Worm (Caenorhabditis elegans): Measurements from ENCODE around the gene col-105.
"Not testable (repeated sequence)": the region's sequence is repeated elsewhere in the genome, so short reads cannot be mapped to it uniquely, and the experiment has no call there.

Gene col-105

DNA sequence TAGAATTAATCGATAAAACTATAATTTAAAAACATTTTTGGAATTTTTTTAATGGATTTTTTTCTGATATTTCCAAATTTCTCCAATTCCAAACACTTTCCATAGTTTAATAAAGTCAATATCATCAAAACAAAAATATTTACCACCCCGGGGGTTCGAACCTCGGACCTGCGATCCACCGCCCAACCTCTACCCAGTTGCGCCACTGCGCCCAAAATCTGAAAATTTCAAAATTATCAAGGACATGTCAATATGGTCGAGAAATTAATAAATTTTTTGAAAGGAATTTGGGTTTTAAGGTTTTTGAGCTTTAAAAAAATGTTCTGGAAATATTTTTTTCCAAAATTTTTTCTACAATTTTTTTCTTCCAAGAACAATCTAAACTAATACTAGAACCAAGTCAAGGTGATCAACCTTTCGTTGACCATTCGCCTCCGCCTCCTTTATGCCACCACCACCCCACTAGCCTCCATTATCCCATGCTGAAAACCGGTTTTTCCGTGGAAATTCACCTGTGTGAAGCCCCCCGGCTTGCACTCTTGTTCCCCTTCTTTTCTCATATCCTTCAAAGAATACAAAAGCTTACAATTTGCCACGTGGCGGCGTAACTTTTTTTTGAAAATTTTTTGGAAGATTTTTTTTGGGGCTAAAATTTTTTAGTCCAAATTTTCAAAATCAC lies 22.7 kb upstream of the col-105 start:
- no peak for TF ChIP-seq unc-62 (GFP tag; optimal IDR thresholded peaks at IDR 0.05)

DNA sequence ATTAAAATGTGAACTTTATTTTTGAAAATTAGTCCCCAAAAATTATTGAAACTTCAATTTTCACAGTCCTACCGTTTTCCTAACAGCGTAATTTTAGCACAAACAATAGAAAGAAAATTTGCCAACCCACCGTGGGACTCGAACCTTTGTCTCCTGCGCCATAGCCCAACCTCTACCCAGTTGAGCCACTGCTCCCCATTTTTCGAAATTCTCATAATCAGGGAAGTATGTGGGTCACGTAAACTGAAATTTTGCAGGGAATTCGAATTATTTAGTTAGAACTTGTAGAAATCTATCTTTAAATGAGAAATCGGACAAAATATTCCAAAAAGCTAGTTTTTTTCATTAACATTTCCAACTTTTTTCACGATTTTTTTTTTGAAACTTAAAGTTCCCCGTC lies 21.3 kb upstream of the col-105 start:
- TF ChIP-seq unc-62 (GFP tag; optimal IDR thresholded peaks at IDR 0.05) = no peak

DNA sequence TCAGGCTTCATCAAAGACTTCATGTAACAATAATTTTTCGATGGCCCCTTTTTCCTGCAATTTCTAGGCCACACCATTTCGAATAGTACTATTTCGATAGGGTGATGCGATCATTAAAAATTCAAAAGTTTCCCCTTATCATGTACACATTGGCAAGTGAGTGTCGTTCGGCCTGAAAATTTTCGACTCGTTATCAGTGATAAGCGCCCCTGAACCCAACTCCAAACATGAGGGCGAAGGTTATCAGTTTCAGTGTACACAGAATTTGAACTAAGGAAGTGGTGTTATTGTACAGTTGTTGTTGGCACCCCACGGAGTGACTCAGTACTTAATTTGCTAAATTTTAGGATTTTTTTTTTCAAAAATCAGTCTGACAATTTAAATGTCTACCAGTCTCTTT lies 19.9 kb upstream of the col-105 start:
- TF ChIP-seq unc-62 (GFP tag; optimal IDR thresholded peaks at IDR 0.05) = no peak

DNA sequence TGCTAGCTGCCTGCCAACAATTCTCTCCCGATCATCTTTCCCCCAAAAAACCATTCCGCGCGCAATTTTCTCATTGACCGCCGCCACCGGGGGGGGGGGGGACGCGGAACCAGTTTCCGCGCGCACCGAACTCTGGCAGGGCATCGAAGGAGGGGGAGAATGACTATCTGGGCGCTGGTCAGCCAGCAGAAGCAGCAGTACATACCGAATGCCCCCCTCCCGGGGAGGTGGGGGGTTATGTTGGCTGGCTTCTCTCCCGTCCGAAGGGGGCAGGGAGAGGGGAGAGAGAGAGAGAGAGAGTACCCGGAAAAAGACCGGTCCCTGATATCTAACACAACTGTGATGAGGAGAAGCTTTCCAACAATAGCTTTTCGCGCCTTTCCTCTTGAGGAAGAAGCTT lies 18.7 kb upstream of the col-105 start:
- no peak for TF ChIP-seq unc-62 (GFP tag; optimal IDR thresholded peaks at IDR 0.05)

DNA sequence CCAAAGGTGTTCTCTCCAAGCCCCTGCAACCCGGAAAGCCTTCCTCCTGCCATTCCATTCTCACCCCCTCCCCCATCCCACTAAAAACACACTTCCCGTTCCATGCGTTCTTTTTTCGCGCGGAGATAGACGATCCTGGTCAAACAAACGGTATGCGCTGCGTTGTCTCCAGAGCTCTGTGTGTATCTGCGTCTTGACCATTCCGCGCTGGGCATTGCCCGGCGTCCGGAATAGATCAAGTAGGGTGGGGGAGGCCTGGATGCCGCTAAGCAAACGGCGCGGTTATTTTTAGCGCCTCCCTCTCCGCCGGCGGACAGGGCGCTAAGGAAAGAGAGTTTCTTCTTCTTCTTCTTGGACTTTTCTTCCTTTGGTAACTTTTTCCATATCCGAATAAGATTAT lies 16.3 kb upstream of the col-105 start:
- TF ChIP-seq unc-62 (GFP tag; optimal IDR thresholded peaks at IDR 0.05) = no peak

DNA sequence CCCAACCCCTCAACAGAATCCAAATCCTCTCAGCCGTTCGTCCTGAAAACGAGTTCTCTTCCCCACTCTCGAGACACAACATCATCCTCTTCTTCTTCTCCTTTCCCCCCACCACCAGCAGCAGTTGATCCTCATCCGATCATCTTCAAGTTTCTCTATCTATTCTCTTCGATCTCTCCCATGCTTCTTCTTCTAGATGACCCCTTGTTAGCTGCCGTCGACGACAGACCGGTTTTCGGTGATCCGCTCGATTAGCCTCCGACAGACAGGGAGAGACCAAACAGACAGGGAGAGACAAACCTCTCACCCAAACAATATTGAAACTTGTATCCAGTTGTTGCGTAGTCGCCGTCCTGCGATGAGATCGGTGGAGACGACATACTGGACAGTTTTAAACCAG lies 12.3 kb upstream of the col-105 start:
- TF ChIP-seq unc-62 (GFP tag; optimal IDR thresholded peaks at IDR 0.05) = no peak

DNA sequence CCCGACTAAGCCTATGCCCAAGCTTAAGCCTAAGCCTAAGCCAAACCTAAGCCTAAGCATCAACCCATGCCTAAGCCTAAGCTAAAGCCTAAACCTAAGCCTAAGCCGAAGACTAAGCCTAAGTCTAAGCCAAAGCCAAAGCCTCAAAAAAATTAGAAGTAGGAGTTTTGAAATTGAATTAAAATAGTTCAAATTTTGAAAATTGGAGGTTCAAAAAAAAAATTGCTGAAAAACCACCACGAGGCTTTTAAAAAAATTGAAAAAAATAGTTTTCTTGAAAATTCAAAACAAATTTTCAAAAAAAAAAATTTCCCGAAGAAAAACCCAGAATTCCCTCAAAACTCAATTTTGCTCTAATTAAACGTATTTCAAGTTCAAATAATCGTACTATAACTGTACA lies 8.0 kb upstream of the col-105 start:
- no peak for TF ChIP-seq unc-62 (GFP tag; optimal IDR thresholded peaks at IDR 0.05)

DNA sequence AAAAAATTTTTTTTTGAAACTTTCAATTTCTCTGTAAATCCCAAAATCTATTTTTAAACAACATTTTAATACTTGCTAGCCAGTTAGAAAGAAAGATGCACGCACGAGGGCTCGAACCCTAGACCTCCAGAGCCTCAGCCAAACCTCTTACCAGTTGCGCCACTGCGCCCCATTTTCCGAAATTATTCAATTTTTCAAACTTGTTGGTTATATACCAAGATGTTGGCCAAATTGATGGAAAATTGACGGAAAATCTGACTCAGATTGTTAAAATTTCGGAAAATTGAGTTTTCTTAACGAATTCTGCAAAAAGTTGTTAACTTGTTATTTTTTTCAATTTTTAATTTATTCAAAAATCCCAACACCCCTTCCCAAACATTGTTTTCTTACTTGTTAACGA lies 6.7 kb upstream of the col-105 start:
- TF ChIP-seq unc-62 (GFP tag; optimal IDR thresholded peaks at IDR 0.05) = no peak

DNA sequence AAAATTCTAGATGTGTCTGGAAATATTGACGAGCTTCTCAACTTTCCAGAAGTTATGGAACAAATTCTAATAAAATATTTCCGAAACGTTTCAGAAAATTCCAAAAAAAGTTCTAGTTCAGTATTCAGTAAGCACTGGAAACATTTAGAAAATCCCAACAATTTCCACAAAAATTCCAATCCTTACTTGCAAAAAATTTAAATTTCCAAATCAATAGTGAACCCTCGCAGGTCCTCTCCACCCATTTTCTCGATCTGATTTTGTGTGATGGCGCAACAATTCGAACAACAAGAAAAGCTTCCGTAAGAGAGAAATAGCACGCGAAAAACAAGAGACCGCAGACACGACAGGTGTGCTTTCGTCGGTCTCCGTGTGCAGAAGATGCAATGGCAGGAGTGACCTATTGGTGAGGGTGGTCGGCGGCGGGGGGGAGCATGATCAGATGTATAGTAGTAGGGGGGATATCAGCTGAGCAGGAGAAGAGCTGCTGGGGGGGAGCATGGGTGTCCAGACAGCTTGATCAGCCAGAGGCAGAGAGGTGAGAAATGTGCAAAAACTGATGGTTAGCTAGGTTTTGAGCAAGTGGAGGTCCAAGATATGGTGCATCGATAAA lies 2.7 kb upstream of the col-105 start:
- TF ChIP-seq unc-62 (GFP tag; optimal IDR thresholded peaks at IDR 0.05) = no peak

DNA sequence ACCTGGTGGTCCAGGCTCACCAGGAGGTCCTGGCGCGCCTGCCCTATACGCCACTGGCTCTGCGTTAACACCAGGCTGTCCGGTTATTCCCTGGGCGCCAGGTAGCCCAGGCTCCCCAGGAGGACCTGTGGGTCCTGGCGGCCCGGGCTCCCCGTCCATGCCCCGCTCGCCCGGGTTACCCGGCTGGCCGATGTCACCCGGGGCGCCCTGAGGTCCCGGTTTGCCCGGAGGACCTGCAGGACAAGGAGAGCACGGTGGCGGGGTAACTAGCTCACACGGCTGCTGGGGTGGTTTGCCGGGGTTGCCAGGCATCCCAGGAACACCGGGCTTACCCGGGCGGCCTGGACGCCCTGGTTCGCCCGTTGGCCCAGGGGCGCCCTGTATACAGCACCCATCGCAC lies 916 bp downstream of the col-105 start:
- no peak for TF ChIP-seq unc-62 (GFP tag; optimal IDR thresholded peaks at IDR 0.05)

DNA sequence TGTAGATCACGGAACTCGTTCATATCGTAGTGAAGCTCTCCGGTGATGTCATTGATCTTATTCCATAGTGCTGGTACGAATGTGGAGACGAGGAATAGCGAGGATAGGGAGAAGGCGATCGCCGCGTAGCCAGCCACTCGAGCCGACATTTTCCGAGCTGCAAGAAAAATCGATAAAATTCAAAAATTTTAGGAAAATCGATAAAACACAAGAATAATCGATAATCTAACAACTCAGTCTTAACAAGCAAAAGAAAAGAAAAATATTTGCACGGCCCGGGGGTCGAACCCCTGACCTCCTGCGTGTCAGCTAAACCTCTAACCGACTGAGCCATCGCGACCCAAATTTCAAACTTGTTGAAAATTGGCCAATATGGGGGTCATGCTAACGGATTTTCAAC lies 3.9 kb downstream of the col-105 start, which contains the start of gene col-104:
TSS of gene col-104 (minus strand) at position 159 of the 400 bp plus-strand sequence.
- TF ChIP-seq unc-62 (GFP tag; optimal IDR thresholded peaks at IDR 0.05) = no peak

DNA sequence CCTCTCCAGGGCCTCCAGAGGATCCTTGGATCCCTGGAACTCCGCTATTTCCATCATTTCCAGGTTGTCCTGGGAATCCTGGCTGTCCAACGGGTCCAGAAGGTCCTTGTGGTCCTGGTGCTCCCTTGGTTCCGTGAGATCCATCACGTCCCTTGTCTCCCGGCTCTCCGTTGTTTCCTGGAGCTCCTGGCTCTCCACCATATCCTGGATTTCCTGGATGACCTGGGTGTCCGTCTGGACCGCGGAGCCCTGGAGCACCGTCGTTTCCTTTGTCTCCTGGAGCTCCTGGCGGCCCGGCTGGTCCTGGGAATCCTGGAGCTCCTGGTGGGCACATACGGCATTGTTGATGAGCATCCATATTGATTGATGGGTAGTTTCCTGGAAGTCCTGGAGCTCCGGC lies 5.2 kb downstream of the col-105 start:
- no peak for TF ChIP-seq unc-62 (GFP tag; optimal IDR thresholded peaks at IDR 0.05)

DNA sequence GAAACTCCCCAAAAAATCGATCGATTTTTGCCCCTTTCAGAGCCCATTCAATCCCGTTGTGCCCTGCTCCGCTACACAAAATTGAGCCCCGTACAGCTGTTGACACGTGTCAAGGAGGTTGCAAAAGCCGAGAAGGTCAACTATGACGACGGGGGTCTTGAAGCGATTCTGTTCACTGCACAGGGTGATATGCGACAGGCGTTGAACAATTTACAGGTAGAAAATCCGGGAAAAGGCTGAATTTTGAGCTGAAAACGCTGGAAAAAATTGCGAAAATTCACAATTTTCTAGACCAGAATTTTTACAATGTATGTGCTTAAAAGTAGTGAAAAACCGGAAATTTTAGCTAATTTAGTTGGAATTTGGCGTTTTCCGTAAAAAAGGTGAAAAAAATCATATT lies 9.7 kb downstream of the col-105 start:
- TF ChIP-seq unc-62 (GFP tag; optimal IDR thresholded peaks at IDR 0.05) = no peak

DNA sequence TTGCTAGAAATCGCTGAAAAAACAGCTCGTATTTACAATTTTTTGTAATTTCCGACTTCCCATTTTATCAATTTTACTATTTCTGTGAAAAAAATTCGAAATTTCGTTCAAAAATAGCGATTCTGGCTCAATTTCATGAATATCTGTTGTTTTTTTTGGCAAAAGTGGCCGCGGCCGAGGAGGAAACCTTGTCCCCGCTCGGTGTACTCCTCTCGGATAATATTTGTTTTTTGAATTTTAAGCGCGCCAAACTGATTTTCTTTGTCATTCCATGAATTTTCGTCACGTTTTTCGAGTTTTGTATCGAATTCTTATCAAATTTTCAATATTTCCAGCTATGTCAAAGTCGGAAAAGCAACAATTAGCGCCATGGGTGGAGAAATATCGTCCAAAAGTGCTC lies 12.0 kb downstream of the col-105 start, which contains the start of gene rfc-2:
TSS of gene rfc-2 (plus strand) at position 334 of the 400 bp plus-strand sequence.
- no peak for TF ChIP-seq unc-62 (GFP tag; optimal IDR thresholded peaks at IDR 0.05)

DNA sequence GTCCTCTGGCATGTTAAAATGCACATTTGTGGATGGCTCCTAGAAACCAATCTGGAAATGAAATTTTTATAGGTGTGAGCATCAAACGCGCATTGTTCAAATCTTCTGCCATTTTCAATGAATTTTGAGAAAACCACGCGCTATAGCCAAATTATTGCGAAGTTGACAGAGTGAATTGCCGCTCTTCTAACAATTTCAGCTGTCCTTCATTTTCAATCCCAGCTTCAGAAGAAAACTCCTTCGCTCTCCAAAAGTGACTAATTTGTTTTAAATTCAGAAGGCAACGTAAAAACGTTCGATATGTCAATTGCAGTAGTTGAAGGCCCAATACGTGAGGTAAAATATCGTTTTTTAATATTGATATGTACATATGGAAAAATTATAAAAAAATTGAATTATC lies 15.6 kb downstream of the col-105 start, which contains the start of gene F58F6.5:
TSS of gene F58F6.5 (plus strand) at position 301 of the 400 bp plus-strand sequence.
- not testable (repeated sequence) for TF ChIP-seq unc-62 (GFP tag; optimal IDR thresholded peaks at IDR 0.05)

DNA sequence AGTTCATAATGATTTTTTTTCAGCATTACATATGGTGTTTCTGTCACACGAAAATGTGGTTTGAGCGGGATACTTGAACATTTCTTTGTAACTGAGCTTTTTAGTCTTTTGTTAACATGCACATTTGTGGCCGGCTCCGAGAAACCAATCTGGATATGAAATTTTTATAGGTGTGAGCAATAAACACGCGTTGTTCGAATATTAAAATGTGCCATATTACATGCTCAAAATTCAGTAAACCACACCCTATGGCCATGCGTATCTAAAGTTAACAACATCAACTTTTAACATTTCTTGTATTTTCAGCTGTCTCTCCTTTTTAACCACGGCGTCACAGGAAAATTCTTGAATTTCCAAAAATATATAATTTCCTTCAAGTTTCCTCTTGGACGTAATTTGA lies 18.2 kb downstream of the col-105 start, which contains the start of gene F58F6.6:
TSS of gene F58F6.6 (plus strand) at position 301 of the 400 bp plus-strand sequence.
- TF ChIP-seq unc-62 (GFP tag; optimal IDR thresholded peaks at IDR 0.05) = not testable (repeated sequence)

DNA sequence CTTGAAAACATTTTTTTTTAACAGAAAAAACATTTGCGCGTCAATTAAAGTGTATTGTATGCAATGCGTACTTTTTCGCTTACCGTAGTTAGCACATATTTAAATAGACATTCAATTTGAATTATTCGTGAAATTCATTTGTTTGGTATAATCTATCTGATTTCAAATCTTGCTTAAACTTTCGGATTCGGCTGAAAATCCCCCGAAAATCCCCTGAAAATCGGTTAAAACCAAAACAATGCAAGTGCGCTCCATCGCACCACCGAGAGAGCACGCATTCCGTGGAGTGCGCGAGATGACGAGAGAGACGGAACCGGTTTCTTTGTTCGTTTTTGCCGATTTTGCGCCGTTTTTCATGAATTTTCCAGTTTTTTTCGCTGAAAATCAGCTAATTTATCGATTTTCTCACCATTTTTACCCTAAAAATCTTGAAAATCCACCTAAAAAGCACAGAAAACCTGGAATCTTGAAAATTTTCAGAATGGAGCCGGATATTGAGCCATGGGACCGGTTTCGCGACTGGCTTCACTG lies 30.3 kb downstream of the col-105 start, which contains the start of gene F53H1.3:
TSS of gene F53H1.3 (plus strand) at position 481 of the 531 bp plus-strand sequence.
- no peak for TF ChIP-seq unc-62 (GFP tag; optimal IDR thresholded peaks at IDR 0.05)

All from whole organism, dauer.